Worm (Caenorhabditis elegans) whole organism, L4 larva: ENCODE data around the gene F47D2.11.

Experiments
- D1046.2 ChIP-seq: fragments of 200-800 bp; sonication (Bioruptor generic); IDR thresholded peaks from 2 replicates; pipeline ENCODE4 v1.3.6; 2022; ENCODE audit warnings: missing genetic modification characterization, missing compliant biosample characterization
- R02D3.7 ChIP-seq: fragments of 150-350 bp; sonication (generic microtip); optimal IDR thresholded peaks from 3 replicates; lab custom pipeline; 2014; ENCODE audit warnings: missing biosample characterization, missing genetic modification characterization
- ZK337.2 ChIP-seq: fragments of 200-800 bp; sonication (Bioruptor generic); IDR thresholded peaks from 2 replicates; pipeline ENCODE4 v1.3.6; 2022; ENCODE audit warnings: missing genetic modification reagents, missing genetic modification characterization, missing compliant biosample characterization
- ceh-82 ChIP-seq: sonication (generic microtip); optimal IDR thresholded peaks from 2 replicates; lab custom pipeline; 2017; ENCODE audit warnings: missing biosample characterization, missing genetic modification characterization
- ctbp-1 ChIP-seq: fragments of 200-800 bp; sonication (Bioruptor generic); IDR thresholded peaks from 2 replicates; pipeline ENCODE4 v1.3.6; 2022; ENCODE audit warnings: missing genetic modification reagents, missing genetic modification characterization, missing compliant biosample characterization
- daf-16 ChIP-seq, 3 experiments: sonication (generic microtip); optimal IDR thresholded peaks; 2 replicates each; lab custom pipeline; 2016 to 2017; ENCODE audit warnings: missing genetic modification characterization in 3 of 3, missing genetic modification reagents in 3 of 3, mild to moderate bottlenecking in 2 of 3, missing compliant biosample characterization in 2 of 3, missing biosample characterization in 1 of 3, moderate library complexity in 1 of 3
- egl-43 ChIP-seq: fragments of 200-800 bp; sonication (Bioruptor generic); IDR thresholded peaks from 2 replicates; pipeline ENCODE4 v1.3.6; 2022; ENCODE audit warnings: missing genetic modification reagents, missing genetic modification characterization, missing compliant biosample characterization
- gei-8 ChIP-seq: fragments of 200-800 bp; sonication (Bioruptor generic); optimal IDR thresholded peaks from 2 replicates; lab custom pipeline; 2018; ENCODE audit warnings: mild to moderate bottlenecking, missing genetic modification characterization, missing compliant biosample characterization
- hlh-11 ChIP-seq: fragments of 200-800 bp; sonication (Bioruptor generic); optimal IDR thresholded peaks from 2 replicates; lab custom pipeline; 2018; ENCODE audit warnings: mild to moderate bottlenecking, missing genetic modification characterization, missing compliant biosample characterization
- hlh-30 ChIP-seq: sonication (generic microtip); optimal IDR thresholded peaks from 2 replicates; lab custom pipeline; 2017; ENCODE audit warnings: antibody characterized with exemption, mild to moderate bottlenecking, missing genetic modification characterization, missing compliant biosample characterization; ENCODE audit not compliant: insufficient read depth
- lim-7 ChIP-seq: fragments of 200-800 bp; sonication (Bioruptor generic); IDR thresholded peaks from 2 replicates; pipeline ENCODE4 v1.3.6; 2022; ENCODE audit warnings: missing genetic modification characterization, missing compliant biosample characterization
- lin-1 ChIP-seq: fragments of 200-800 bp; sonication (Bioruptor generic); IDR thresholded peaks from 2 replicates; pipeline ENCODE4 v1.3.6; 2022; ENCODE audit warnings: missing genetic modification reagents, missing genetic modification characterization, missing compliant biosample characterization
- lin-15B ChIP-seq: fragments of 150-350 bp; sonication (generic microtip); optimal IDR thresholded peaks from 3 replicates; lab custom pipeline; 2014; ENCODE audit warnings: missing biosample characterization, missing genetic modification characterization
- madf-5 ChIP-seq, 2 experiments: fragments of 200-800 bp; sonication (Bioruptor generic); IDR thresholded peaks; 2 replicates each; pipeline ENCODE4 v1.3.6; 2022; ENCODE audit warnings: missing compliant biosample characterization in 2 of 2, missing genetic modification characterization in 2 of 2
- mdl-1 ChIP-seq, 2 experiments: fragments of 150-350 bp in 1 of 2; sonication (generic microtip) in 1 of 2; optimal IDR thresholded peaks; 2 replicates each; lab custom pipeline; 2014 to 2017; ENCODE audit warnings: missing biosample characterization in 2 of 2, missing genetic modification characterization in 2 of 2
- nhr-41 ChIP-seq: fragments of 200-800 bp; sonication (Bioruptor generic); IDR thresholded peaks from 2 replicates; pipeline ENCODE4 v1.3.6; 2022; ENCODE audit warnings: missing genetic modification reagents, missing genetic modification characterization, missing compliant biosample characterization
- pha-4 ChIP-seq, 2 experiments: fragments of 150-350 bp in 1 of 2; fragments of 200-800 bp in 1 of 2; sonication (Bioruptor generic) in 1 of 2; IDR thresholded peaks in 1 of 2; optimal IDR thresholded peaks in 1 of 2; 2 replicates each; pipeline versions ENCODE4 v1.3.6 to Lab custom; 2014 to 2022; ENCODE audit warnings: missing genetic modification characterization in 2 of 2, missing genetic modification reagents in 2 of 2, missing biosample characterization in 1 of 2, missing compliant biosample characterization in 1 of 2
- skn-1 ChIP-seq: fragments of 150-350 bp; optimal IDR thresholded peaks from 2 replicates; lab custom pipeline; 2014; ENCODE audit warnings: missing biosample characterization, missing genetic modification characterization
- spr-1 ChIP-seq: sonication (generic microtip); optimal IDR thresholded peaks from 2 replicates; lab custom pipeline; 2016; ENCODE audit warnings: mild to moderate bottlenecking, missing genetic modification characterization, missing compliant biosample characterization
- tag-97 ChIP-seq: fragments of 200-800 bp; sonication (Bioruptor generic); IDR thresholded peaks from 2 replicates; pipeline ENCODE4 v1.3.6; 2022; ENCODE audit warnings: missing genetic modification characterization, missing compliant biosample characterization
- unc-39 ChIP-seq: sonication (generic microtip); optimal IDR thresholded peaks from 2 replicates; lab custom pipeline; 2017; ENCODE audit warnings: missing biosample characterization, missing genetic modification characterization
- zip-11 ChIP-seq: fragments of 200-800 bp; sonication (Bioruptor generic); IDR thresholded peaks from 2 replicates; pipeline ENCODE4 v1.3.6; 2022; ENCODE audit warnings: missing genetic modification characterization, missing compliant biosample characterization
- zip-2 ChIP-seq: fragments of 150-350 bp; optimal IDR thresholded peaks from 2 replicates; lab custom pipeline; 2014; ENCODE audit warnings: missing biosample characterization, missing genetic modification characterization
- ztf-11 ChIP-seq: fragments of 150-350 bp; optimal IDR thresholded peaks from 2 replicates; lab custom pipeline; 2014; ENCODE audit warnings: missing biosample characterization, missing genetic modification characterization

The F47D2.11 gene

DNA sequence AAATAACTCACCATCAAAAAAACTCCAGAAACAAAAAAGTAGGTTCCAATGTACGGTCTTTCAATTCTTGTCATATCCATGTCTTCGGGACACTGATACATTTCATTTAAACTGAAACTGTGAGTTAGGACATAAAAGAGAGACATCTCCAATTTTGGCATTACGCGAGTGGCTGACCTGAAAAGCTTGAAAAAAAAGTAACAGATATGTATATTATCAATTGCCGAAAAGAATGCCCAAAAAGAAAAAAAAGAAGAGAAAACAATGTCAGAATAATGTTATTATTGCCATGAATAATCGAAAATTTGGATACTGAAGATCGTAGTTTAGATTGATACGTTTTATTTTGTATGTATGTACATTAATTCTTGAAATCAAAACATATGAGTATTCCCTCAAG lies 39.3 kb downstream of the F47D2.11 start, which contains the start of gene srt-14:
srt-14 (minus strand) TSS at position 101 of the 400 bp plus-strand sequence.
- TF ChIP-seq tag-97 (GFP tag; lab: Robert Waterston, UW) (no peak), nhr-41 (no peak)

DNA sequence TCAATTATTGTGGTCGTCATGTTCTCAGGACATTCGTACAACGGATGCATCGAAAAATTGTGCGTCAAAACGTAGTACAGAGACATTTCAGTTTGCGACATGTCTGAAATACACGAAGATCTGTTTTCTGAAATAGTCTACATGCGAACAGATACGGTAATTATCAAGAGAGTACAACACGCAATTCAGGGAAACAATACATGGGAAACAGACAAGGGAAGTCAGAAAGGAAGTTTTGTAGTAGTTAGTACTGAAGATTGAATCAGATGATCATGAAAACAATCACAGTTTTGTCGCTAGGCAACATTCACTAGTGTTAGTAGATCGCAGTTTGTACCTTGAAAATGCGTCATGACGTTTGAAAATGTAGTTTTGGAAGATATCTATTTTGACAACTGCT lies 45.8 kb downstream of the F47D2.11 start, which contains the start of gene srt-13:
srt-13 (minus strand) TSS at position 101 of the 400 bp plus-strand sequence.
- TF ChIP-seq R02D3.7 (no peak), zip-2 (tag; lab: Kevin White, UChicago) (no peak), pha-4 (GFP tag; IDR thresholded peaks at IDR 0.05; lab: Robert Waterston, UW) (no peak), pha-4 (tag; optimal IDR thresholded peaks at IDR 0.05; lab: Kevin White, UChicago) (no peak), ceh-82 (tag; lab: Kevin White, UChicago) (no peak), spr-1 (tag; lab: Kevin White, UChicago) (no peak), zip-11 (GFP tag; lab: Robert Waterston, UW) (no peak), mdl-1 (tag; optimal IDR thresholded peaks at IDR 0.05; lab: Kevin White, UChicago) (no peak), lim-7 (GFP tag; lab: Robert Waterston, UW) (no peak), lin-15B (no peak), ztf-11 (no peak), ctbp-1 (GFP tag; lab: Robert Waterston, UW) (no peak), D1046.2 (GFP tag; lab: Robert Waterston, UW) (no peak)

DNA sequence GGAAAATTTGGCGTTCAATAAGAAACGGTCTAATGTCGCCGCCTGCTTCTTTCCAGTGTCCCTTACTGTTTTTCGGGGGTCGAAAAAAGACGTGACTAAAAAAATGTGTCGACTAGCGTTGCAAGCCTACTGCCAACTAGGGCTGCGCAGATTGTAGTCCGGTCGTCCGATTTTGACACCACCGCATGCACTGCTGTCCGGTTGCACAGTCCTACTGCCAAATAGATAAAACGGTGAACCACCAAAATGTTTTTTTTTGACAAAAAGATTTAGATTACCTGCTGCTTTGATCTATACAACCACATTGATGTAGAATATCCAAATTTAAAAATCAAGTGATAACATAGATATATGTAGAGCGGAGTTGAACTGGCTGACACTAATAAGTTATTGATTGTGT lies 47.5 kb downstream of the F47D2.11 start:
- TF ChIP-seq unc-39 (tag; lab: Kevin White, UChicago) (no peak), skn-1 (tag; lab: Kevin White, UChicago) (no peak), nhr-41 (no peak), hlh-11 (no peak), hlh-30 (no peak), zip-11 (GFP tag; lab: Robert Waterston, UW) (no peak), daf-16 (GFP tag; optimal IDR thresholded peaks at IDR 0.05; lab: Kevin White, UChicago) (no peak), daf-16 (tag; optimal IDR thresholded peaks at IDR 0.05; lab: Kevin White, UChicago) (no peak), madf-5 (GFP tag; IDR thresholded peaks at IDR 0.05; lab: Robert Waterston, UW) (no peak), lin-1 (GFP tag; lab: Robert Waterston, UW) (no peak), R02D3.7 (no peak), gei-8 (GFP tag; lab: Kevin White, UChicago) (no peak), egl-43 (GFP tag; lab: Robert Waterston, UW) (no peak), ZK337.2 (GFP tag; lab: Robert Waterston, UW) (no peak), mdl-1 (tag; optimal IDR thresholded peaks at IDR 0.05; lab: Kevin White, UChicago) (no peak), pha-4 (GFP tag; IDR thresholded peaks at IDR 0.05; lab: Robert Waterston, UW) (no peak), pha-4 (tag; optimal IDR thresholded peaks at IDR 0.05; lab: Kevin White, UChicago) (no peak)
